Worm (Caenorhabditis elegans) whole organism, early embryonic: ENCODE results near the gene lec-3.

Experiments
- aly-1 ChIP-seq: sonication (generic microtip); optimal IDR thresholded peaks from 2 replicates; lab custom pipeline; 2016; ENCODE audit warnings: missing genetic modification characterization, missing compliant biosample characterization
- ama-1 ChIP-seq: fragments of 150-350 bp; optimal IDR thresholded peaks from 2 replicates; lab custom pipeline; 2014
- ceh-13 ChIP-seq: fragments of 200-800 bp; sonication (Bioruptor generic); optimal IDR thresholded peaks from 2 replicates; lab custom pipeline; 2018; ENCODE audit warnings: mild to moderate bottlenecking, missing genetic modification characterization, missing compliant biosample characterization
- hnd-1 ChIP-seq: sonication (generic microtip); optimal IDR thresholded peaks from 2 replicates; lab custom pipeline; 2016; ENCODE audit warnings: missing genetic modification characterization, missing compliant biosample characterization
- sea-1 ChIP-seq: fragments of 200-800 bp; sonication (Bioruptor generic); conservative IDR thresholded peaks from 2 replicates; pipeline ENCODE4 v1.3.6; 2022; ENCODE audit warnings: missing genetic modification characterization, missing compliant biosample characterization
- tbx-37 ChIP-seq: fragments of 200-800 bp; sonication (Bioruptor generic); conservative IDR thresholded peaks from 2 replicates; pipeline ENCODE4 v1.3.6; 2022; ENCODE audit warnings: missing genetic modification reagents, missing genetic modification characterization, missing compliant biosample characterization

DNA sequence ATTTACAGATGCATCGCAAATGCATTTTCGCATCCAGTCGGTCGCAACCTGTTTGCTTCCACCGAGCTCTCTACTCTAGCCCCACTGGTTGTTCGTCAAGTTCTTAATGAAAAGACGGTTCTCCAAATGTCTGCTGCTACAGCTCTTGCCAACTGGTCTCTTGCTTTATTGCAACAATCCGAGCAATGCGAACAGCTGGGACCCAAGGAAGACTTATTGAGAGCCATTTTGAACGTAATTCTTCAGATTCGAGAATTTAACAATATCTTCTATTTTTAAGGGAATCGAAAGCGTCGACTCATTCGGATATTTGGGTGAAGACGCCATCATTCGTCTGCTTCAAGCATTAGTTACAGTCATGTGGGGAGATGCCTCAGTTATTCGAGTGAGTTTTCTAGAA is 47.7 kb upstream of the lec-3 start:
- TF ChIP-seq ama-1 (lab: Kevin White, UChicago) (no peak), tbx-37 (GFP tag; lab: Robert Waterston, UW) (no peak), aly-1 (no peak), ceh-13 (no peak), sea-1 (no peak), hnd-1 (tag; lab: Kevin White, UChicago) (no peak)
